Worm (Caenorhabditis elegans) whole organism, early embryonic: ENCODE results near the gene abu-1.

ENCODE experiments used
- ama-1 ChIP-seq: fragments of 150-350 bp; optimal IDR thresholded peaks from 2 replicates; lab custom pipeline; 2014
- ceh-36 ChIP-seq: sonication (generic microtip); optimal IDR thresholded peaks from 2 replicates; lab custom pipeline; 2016; ENCODE audit warnings: missing genetic modification characterization, inconsistent platforms, missing compliant biosample characterization
- ets-7 ChIP-seq: sonication (generic microtip); optimal IDR thresholded peaks from 2 replicates; lab custom pipeline; 2016; ENCODE audit warnings: missing genotype, missing genetic modification characterization, missing compliant biosample characterization
- hnd-1 ChIP-seq: sonication (generic microtip); optimal IDR thresholded peaks from 2 replicates; lab custom pipeline; 2016; ENCODE audit warnings: missing genetic modification characterization, missing compliant biosample characterization
- tra-4 ChIP-seq: sonication (generic microtip); optimal IDR thresholded peaks from 2 replicates; lab custom pipeline; 2017; ENCODE audit warnings: missing genetic modification characterization, missing compliant biosample characterization

DNA sequence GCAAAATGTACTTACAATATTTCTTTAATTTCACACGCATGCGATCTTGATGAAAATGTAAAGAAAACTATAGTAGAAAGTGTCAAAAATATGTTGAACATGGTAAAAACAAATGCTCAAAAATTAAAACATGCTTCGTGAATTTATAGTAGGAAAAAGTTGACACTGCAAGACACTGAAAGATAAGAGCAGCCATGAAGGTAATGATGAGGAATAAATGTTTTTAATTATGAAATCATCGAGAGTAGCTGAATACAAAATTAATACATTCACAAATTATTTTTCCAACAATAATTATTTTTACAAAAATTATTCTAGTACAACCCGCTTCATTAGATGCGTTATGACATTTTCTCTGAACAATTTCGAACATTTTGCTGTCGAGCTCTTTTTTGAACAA is 35.3 kb upstream of the abu-1 start, which contains the start of gene F15H10.10:
- TF ChIP-seq ama-1 (lab: Kevin White, UChicago) = no peak
- TF ChIP-seq hnd-1 (tag; lab: Kevin White, UChicago) = no peak
- TF ChIP-seq ceh-36 = no peak
- no peak for TF ChIP-seq tra-4 (tag; lab: Kevin White, UChicago)
- no peak for TF ChIP-seq ets-7 (tag; lab: Kevin White, UChicago)
